Fruit fly (Drosophila melanogaster): ENCODE data around the gene CG8852.

DNA sequence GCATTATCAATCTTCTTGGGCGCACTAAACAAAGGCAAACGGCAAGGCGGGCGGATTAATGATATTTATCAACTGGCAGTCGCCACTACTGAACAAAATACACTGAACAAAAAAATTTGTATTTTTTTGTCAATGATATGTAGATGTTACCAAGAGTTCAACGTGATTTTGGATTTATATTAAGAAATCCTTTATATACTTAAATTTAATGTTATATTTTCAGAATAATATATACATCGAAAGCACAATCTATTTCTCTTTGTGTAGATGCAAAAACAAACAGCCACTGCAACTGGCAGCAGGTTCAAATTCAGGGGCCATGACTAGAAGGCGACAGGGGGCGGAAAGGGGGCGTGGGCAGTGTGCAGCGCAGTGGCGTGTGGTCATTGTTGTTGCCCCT is 42.2 kb upstream of the CG8852 start:
- TF ChIP-seq Xbp1 (GFP tag; optimal IDR thresholded peaks at IDR 0.05) (no peak), usp (GFP tag; optimal IDR thresholded peaks at IDR 0.05) (no peak), CG8281 (tag; optimal IDR thresholded peaks at IDR 0.05) (no peak), CG16863 (GFP tag; optimal IDR thresholded peaks at IDR 0.05) (no peak), CG11398 (GFP tag; optimal IDR thresholded peaks at IDR 0.05) (no peak), CG10209 (GFP tag; optimal IDR thresholded peaks at IDR 0.05) (no peak), gcm (GFP tag; optimal IDR thresholded peaks at IDR 0.05) (no peak), CG6683 (GFP tag; optimal IDR thresholded peaks at IDR 0.05) (no peak), C15 (GFP tag; IDR thresholded peaks at IDR 0.05) (no peak), z (GFP tag; IDR thresholded peaks at IDR 0.05) (no peak), CG31388 (GFP tag; optimal IDR thresholded peaks at IDR 0.05) (no peak), dimm (GFP tag; IDR thresholded peaks at IDR 0.05) (no peak), CG16813 (GFP tag; IDR thresholded peaks at IDR 0.05; ENCODE audit: partially characterized antibody) (no peak), CG1233 (GFP tag; optimal IDR thresholded peaks at IDR 0.05) (no peak)

Data from whole organism, embryonic.